Fruit fly (Drosophila melanogaster) whole organism, wandering third instar larva: ENCODE measurements around the gene CG14443.

Source experiments
- Abd-B ChIP-seq: fragments of >200 bp; optimal IDR thresholded peaks from 2 replicates; lab custom pipeline; 2017; ENCODE audit warnings: missing biosample characterization, missing genetic modification characterization
- CG32264 ChIP-seq: fragments of 200-800 bp; sonication (Bioruptor generic); optimal IDR thresholded peaks from 2 replicates; lab custom pipeline; 2016; ENCODE audit warnings: missing biosample characterization, missing genetic modification characterization
- CG9705 ChIP-seq: fragments of 200-800 bp; sonication (Bioruptor generic); optimal IDR thresholded peaks from 2 replicates; lab custom pipeline; 2018; ENCODE audit warnings: missing biosample characterization, mild to moderate bottlenecking, missing genetic modification characterization
- CrebA ChIP-seq: fragments of 200-800 bp; sonication (Bioruptor generic); optimal IDR thresholded peaks from 2 replicates; lab custom pipeline; 2016; ENCODE audit warnings: missing biosample characterization, mild to moderate bottlenecking, missing genetic modification characterization, borderline replicate concordance
- Dfd ChIP-seq: fragments of >200 bp; optimal IDR thresholded peaks from 2 replicates; lab custom pipeline; 2017; ENCODE audit warnings: missing biosample characterization, missing genetic modification characterization
- Dif ChIP-seq: fragments of 200-275, 200-300 bp; sonication (Bioruptor generic); optimal IDR thresholded peaks from 2 replicates; lab custom pipeline; 2018; ENCODE audit warnings: missing biosample characterization, missing genetic modification characterization; ENCODE audit not compliant: partially characterized antibody
- GATAd ChIP-seq: sonication (Bioruptor generic); optimal IDR thresholded peaks from 2 replicates; lab custom pipeline; 2016; ENCODE audit warnings: missing biosample characterization, missing genetic modification characterization
- HLH106 ChIP-seq: fragments of 200-800 bp; optimal IDR thresholded peaks from 3 replicates; lab custom pipeline; 2019; ENCODE audit warnings: missing biosample characterization, mild to moderate bottlenecking, missing genetic modification characterization, moderate library complexity
- Hnf4 ChIP-seq: fragments of 200-800 bp; sonication (Bioruptor generic); optimal IDR thresholded peaks from 2 replicates; lab custom pipeline; 2016; ENCODE audit warnings: missing biosample characterization, mild to moderate bottlenecking, missing genetic modification characterization
- Hr78 ChIP-seq: fragments of >200 bp; optimal IDR thresholded peaks from 2 replicates; lab custom pipeline; 2017; ENCODE audit warnings: missing biosample characterization, missing genetic modification characterization
- Hr83 ChIP-seq: fragments of 200-300 bp; sonication (Bioruptor generic); optimal IDR thresholded peaks from 2 replicates; lab custom pipeline; 2016; ENCODE audit warnings: missing biosample characterization, mild to moderate bottlenecking, missing genetic modification characterization, moderate library complexity; ENCODE audit not compliant: poor library complexity, severe bottlenecking
- Jra ChIP-seq: sonication (Bioruptor generic); optimal IDR thresholded peaks from 2 replicates; lab custom pipeline; 2016; ENCODE audit warnings: missing biosample characterization, missing genetic modification characterization
- Mio ChIP-seq: sonication (Bioruptor generic); optimal IDR thresholded peaks from 2 replicates; lab custom pipeline; 2016; ENCODE audit warnings: missing biosample characterization, missing genetic modification characterization
- Myc ChIP-seq: fragments of >200 bp; optimal IDR thresholded peaks from 2 replicates; lab custom pipeline; 2017
- N ChIP-seq: fragments of >200 bp; optimal IDR thresholded peaks from 2 replicates; lab custom pipeline; 2018; ENCODE audit warnings: missing biosample characterization, missing external identifiers, missing genetic modification characterization
- OdsH ChIP-seq: fragments of 200-800 bp; sonication (Bioruptor generic); optimal IDR thresholded peaks from 2 replicates; lab custom pipeline; 2016; ENCODE audit warnings: missing biosample characterization, mild to moderate bottlenecking, missing genetic modification characterization
- Rel ChIP-seq, 2 experiments: fragments of 200-800 bp; sonication (Bioruptor generic) in 1 of 2; optimal IDR thresholded peaks; 2 replicates in 1 of 2; 3 replicates in 1 of 2; lab custom pipeline; 2016 to 2019; ENCODE audit warnings: mild to moderate bottlenecking in 2 of 2, missing biosample characterization in 2 of 2, missing genetic modification characterization in 2 of 2, moderate library complexity in 1 of 2
- Sp1 ChIP-seq: fragments of 200-800 bp; sonication (Bioruptor generic); optimal IDR thresholded peaks from 3 replicates; lab custom pipeline; 2019; ENCODE audit warnings: missing biosample characterization, mild to moderate bottlenecking, missing genetic modification characterization, moderate library complexity
- Vsx2 ChIP-seq: fragments of 200-300, 225-300 bp; sonication (Bioruptor generic); optimal IDR thresholded peaks from 2 replicates; lab custom pipeline; 2018; ENCODE audit warnings: missing biosample characterization, missing genetic modification characterization; ENCODE audit not compliant: partially characterized antibody
- br ChIP-seq: fragments of 200-800 bp; sonication (Bioruptor generic); optimal IDR thresholded peaks from 2 replicates; lab custom pipeline; 2016; ENCODE audit warnings: missing biosample characterization, missing genetic modification characterization
- brk ChIP-seq: fragments of 200-800 bp; sonication (Bioruptor generic); optimal IDR thresholded peaks from 2 replicates; lab custom pipeline; 2016; ENCODE audit warnings: missing biosample characterization, mild to moderate bottlenecking, missing genetic modification characterization
- dl ChIP-seq, 2 experiments: fragments of 175-275, 200-275 bp in 1 of 2; fragments of 200-275 bp in 1 of 2; sonication (Bioruptor generic); optimal IDR thresholded peaks; lab custom pipeline; 2018; ENCODE audit warnings: mild to moderate bottlenecking in 2 of 2, missing biosample characterization in 2 of 2, missing genetic modification characterization in 2 of 2, moderate library complexity in 2 of 2; ENCODE audit not compliant: partially characterized antibody in 2 of 2, insufficient read depth in 1 of 2
- dsf ChIP-seq: sonication (Bioruptor generic); optimal IDR thresholded peaks from 2 replicates; lab custom pipeline; 2016; ENCODE audit warnings: missing biosample characterization, missing genetic modification characterization, borderline replicate concordance
- ey ChIP-seq: fragments of 200-800 bp; sonication (Bioruptor generic); optimal IDR thresholded peaks from 2 replicates; lab custom pipeline; 2016; ENCODE audit warnings: missing biosample characterization, missing genetic modification characterization
- foxo ChIP-seq, 2 experiments: fragments of 200-800 bp; sonication (Bioruptor generic); optimal IDR thresholded peaks; 2 replicates in 1 of 2; 3 replicates in 1 of 2; lab custom pipeline; 2016 to 2017; ENCODE audit warnings: missing biosample characterization in 2 of 2, missing genetic modification characterization in 2 of 2
- fru ChIP-seq: fragments of 200-800 bp; sonication (Bioruptor generic); optimal IDR thresholded peaks from 3 replicates; lab custom pipeline; 2016; ENCODE audit warnings: missing biosample characterization, mild to moderate bottlenecking, missing genetic modification characterization
- h ChIP-seq: fragments of 200-800 bp; sonication (Bioruptor generic); optimal IDR thresholded peaks from 3 replicates; lab custom pipeline; 2016; ENCODE audit warnings: missing biosample characterization, mild to moderate bottlenecking, missing genetic modification characterization
- lola ChIP-seq: fragments of >200 bp; optimal IDR thresholded peaks from 2 replicates; lab custom pipeline; 2017; ENCODE audit warnings: missing biosample characterization, missing genetic modification characterization
- pan ChIP-seq: fragments of >200 bp; optimal IDR thresholded peaks from 2 replicates; lab custom pipeline; 2017
- psq ChIP-seq: fragments of 200-800 bp; sonication (Bioruptor generic); optimal IDR thresholded peaks from 3 replicates; lab custom pipeline; 2017; ENCODE audit warnings: missing biosample characterization, mild to moderate bottlenecking, missing genetic modification characterization, moderate library complexity
- rgr ChIP-seq: fragments of 200-800 bp; sonication (Bioruptor generic); optimal IDR thresholded peaks from 3 replicates; lab custom pipeline; 2016; ENCODE audit warnings: missing biosample characterization, mild to moderate bottlenecking, missing genetic modification characterization
- sage ChIP-seq: fragments of 200-800 bp; sonication (Bioruptor generic); optimal IDR thresholded peaks from 2 replicates; lab custom pipeline; 2016; ENCODE audit warnings: missing biosample characterization, mild to moderate bottlenecking, missing genetic modification characterization
- sv ChIP-seq: fragments of 200-800 bp; sonication (Bioruptor generic); optimal IDR thresholded peaks from 3 replicates; lab custom pipeline; 2016; ENCODE audit warnings: missing biosample characterization, missing genetic modification characterization
- tai ChIP-seq: sonication (Bioruptor generic); optimal IDR thresholded peaks from 2 replicates; lab custom pipeline; 2016; ENCODE audit warnings: missing biosample characterization, missing genetic modification characterization
- usp ChIP-seq: fragments of >200 bp; optimal IDR thresholded peaks from 2 replicates; lab custom pipeline; 2017; ENCODE audit warnings: missing biosample characterization, missing genetic modification characterization
- woc ChIP-seq: sonication (Bioruptor generic); optimal IDR thresholded peaks from 2 replicates; lab custom pipeline; 2016; ENCODE audit warnings: missing biosample characterization, mild to moderate bottlenecking, missing genetic modification characterization

Gene CG14443

dm6 chrX:6616771-6617170 lies 17.0 kb upstream of the CG14443 start:
- TF ChIP-seq Rel (GFP tag; optimal IDR thresholded peaks at IDR 0.05; lab: Kevin White, UChicago) = no peak
- TF ChIP-seq Rel (tag; optimal IDR thresholded peaks at IDR 0.05; lab: Kevin White, UChicago) = no peak
- no peak for TF ChIP-seq h (GFP tag; lab: Kevin White, UChicago)
- TF ChIP-seq br (GFP tag; lab: Kevin White, UChicago) = no peak
- TF ChIP-seq dl (GFP tag; optimal IDR thresholded peaks at IDR 0.05; lab: Kevin White, UChicago; ENCODE audit: insufficient read depth in 1 of 2, partially characterized antibody in 2 of 2) = no peak
- no peak for TF ChIP-seq fru
- no peak for TF ChIP-seq tai (GFP tag; lab: Kevin White, UChicago)
- no peak for TF ChIP-seq CrebA (GFP tag; lab: Kevin White, UChicago)

dm6 chrX:6617372-6617771 lies 16.4 kb upstream of the CG14443 start:
- no peak for TF ChIP-seq tai (GFP tag; lab: Kevin White, UChicago)
- no peak for TF ChIP-seq pan (lab: Kevin White, UChicago)
- no peak for TF ChIP-seq rgr (GFP tag; lab: Kevin White, UChicago)
- no peak for TF ChIP-seq Dfd (GFP tag; lab: Kevin White, UChicago)
- no peak for TF ChIP-seq N (GFP tag; lab: Kevin White, UChicago)
- TF ChIP-seq Abd-B = no peak
- no peak for TF ChIP-seq sv (GFP tag; lab: Kevin White, UChicago)
- no peak for TF ChIP-seq psq
- no peak for TF ChIP-seq CG32264 (GFP tag; lab: Kevin White, UChicago)
- no peak for TF ChIP-seq dl (GFP tag; optimal IDR thresholded peaks at IDR 0.05; lab: Kevin White, UChicago; ENCODE audit: insufficient read depth in 1 of 2, partially characterized antibody in 2 of 2)
- TF ChIP-seq woc (GFP tag; lab: Kevin White, UChicago) = no peak
- no peak for TF ChIP-seq sage (GFP tag; lab: Kevin White, UChicago)
- no peak for TF ChIP-seq usp (GFP tag; lab: Kevin White, UChicago)
- TF ChIP-seq ey = no peak
- TF ChIP-seq HLH106 (tag; lab: Kevin White, UChicago) = no peak
- no peak for TF ChIP-seq Jra
- TF ChIP-seq OdsH (GFP tag; lab: Kevin White, UChicago) = no peak
- no peak for TF ChIP-seq Hr78 (GFP tag; lab: Kevin White, UChicago)
- no peak for TF ChIP-seq foxo (GFP tag; optimal IDR thresholded peaks at IDR 0.05; lab: Kevin White, UChicago)

- TF ChIP-seq CrebA (GFP tag; lab: Kevin White, UChicago) (no peak), pan (lab: Kevin White, UChicago) (no peak), sv (GFP tag; lab: Kevin White, UChicago) (peak; percentile 18), sage (GFP tag; lab: Kevin White, UChicago) (no peak), Dfd (GFP tag; lab: Kevin White, UChicago) (no peak), foxo (GFP tag; optimal IDR thresholded peaks at IDR 0.05; lab: Kevin White, UChicago) (no peak), Hnf4 (GFP tag; lab: Kevin White, UChicago) (no peak), dl (GFP tag; optimal IDR thresholded peaks at IDR 0.05; lab: Kevin White, UChicago; ENCODE audit: insufficient read depth in 1 of 2, partially characterized antibody in 2 of 2) (no peak), psq (no peak)
Measured at dm6 chrX:6621566-6622006, 12.2 kb upstream of the CG14443 start.

dm6 chrX:6624006-6624745 lies 9.6 kb upstream of the CG14443 start:
- TF ChIP-seq Sp1 (GFP tag; lab: Kevin White, UChicago) (peak; percentile 89), CG32264 (GFP tag; lab: Kevin White, UChicago) (peak; percentile 61), Hr78 (GFP tag; lab: Kevin White, UChicago) (no peak), Hnf4 (GFP tag; lab: Kevin White, UChicago) (peak; percentile 83), dsf (GFP tag; lab: Kevin White, UChicago) (no peak), CrebA (GFP tag; lab: Kevin White, UChicago) (no peak), N (GFP tag; lab: Kevin White, UChicago) (no peak), ey (peak; percentile 84), Mio (GFP tag; lab: Kevin White, UChicago) (no peak), Jra (peak; percentile 55), sage (GFP tag; lab: Kevin White, UChicago) (peak; percentile 79), br (GFP tag; lab: Kevin White, UChicago) (peak; percentile 72), woc (GFP tag; lab: Kevin White, UChicago) (peak; percentile 89), Vsx2 (GFP tag; lab: Kevin White, UChicago) (no peak), CG9705 (GFP tag; lab: Kevin White, UChicago) (peak; percentile 64), psq (peak; percentile 82), Dif (no peak), foxo (GFP tag; optimal IDR thresholded peaks at IDR 0.05; lab: Kevin White, UChicago) (peak in 1 of 2 experiments; percentile 87), fru (peak; percentile 81), usp (GFP tag; lab: Kevin White, UChicago) (no peak), Hr83 (GFP tag; lab: Kevin White, UChicago) (no peak), tai (GFP tag; lab: Kevin White, UChicago) (peak; percentile 73), lola (GFP tag; lab: Kevin White, UChicago) (no peak), GATAd (no peak), OdsH (GFP tag; lab: Kevin White, UChicago) (peak; percentile 90), dl (GFP tag; optimal IDR thresholded peaks at IDR 0.05; lab: Kevin White, UChicago; ENCODE audit: insufficient read depth in 1 of 2, partially characterized antibody in 2 of 2) (peak in 1 of 2 experiments; percentile 3), brk (peak; percentile 84), Abd-B (no peak), h (GFP tag; lab: Kevin White, UChicago) (peak; percentile 87), pan (lab: Kevin White, UChicago) (no peak), rgr (GFP tag; lab: Kevin White, UChicago) (peak; percentile 86), Rel (GFP tag; optimal IDR thresholded peaks at IDR 0.05; lab: Kevin White, UChicago) (peak; percentile 28), Rel (tag; optimal IDR thresholded peaks at IDR 0.05; lab: Kevin White, UChicago) (peak; percentile 48), Myc (lab: Kevin White, UChicago) (no peak)
